Fruit fly (Drosophila melanogaster) whole organism, embryonic: Measurements from ENCODE around the gene CG13894.

Experiments
- ATbp ChIP-seq: fragments of 200-800 bp; sonication (Bioruptor generic); optimal IDR thresholded peaks from 2 replicates; lab custom pipeline; 2017; ENCODE audit warnings: missing biosample characterization, mild to moderate bottlenecking, missing genetic modification characterization, missing genetic modification reagents
- Adf1 ChIP-seq: fragments of 200-800 bp; sonication (Bioruptor generic); IDR thresholded peaks from 2 replicates; pipeline ENCODE4 v1.3.6; 2022; ENCODE audit warnings: missing biosample characterization, missing genetic modification characterization
- CG13287 ChIP-seq: fragments of 200-800 bp; sonication (Bioruptor generic); IDR thresholded peaks from 2 replicates; pipeline ENCODE4 v1.3.6; 2022; ENCODE audit warnings: missing biosample characterization, missing genetic modification characterization; ENCODE audit not compliant: partially characterized antibody
- CG13424 ChIP-seq: fragments of 200-800 bp; sonication (Bioruptor generic); optimal IDR thresholded peaks from 2 replicates; lab custom pipeline; 2019; ENCODE audit warnings: missing biosample characterization, mild to moderate bottlenecking, missing genetic modification characterization, moderate library complexity
- CG13894 ChIP-seq: fragments of 200-800 bp; sonication (Bioruptor generic); optimal IDR thresholded peaks from 3 replicates; lab custom pipeline; 2018; ENCODE audit warnings: missing biosample characterization, mild to moderate bottlenecking, missing genetic modification characterization, moderate library complexity
- CG14050 ChIP-seq: fragments of 200-800 bp; sonication (Bioruptor generic); IDR thresholded peaks from 3 replicates; pipeline ENCODE4 v1.3.6; 2022; ENCODE audit warnings: missing biosample characterization, missing genetic modification characterization
- CG15269 ChIP-seq: fragments of 200-800 bp; sonication (Bioruptor generic); optimal IDR thresholded peaks from 2 replicates; lab custom pipeline; 2018; ENCODE audit warnings: missing biosample characterization, mild to moderate bottlenecking, missing genetic modification characterization, moderate library complexity
- CG17328 ChIP-seq: fragments of 200-800 bp; sonication (Bioruptor generic); IDR thresholded peaks from 2 replicates; pipeline ENCODE4 v1.3.6; 2022; ENCODE audit warnings: missing biosample characterization, missing genetic modification characterization
- CG17912 ChIP-seq: fragments of 200-800 bp; sonication (Bioruptor generic); optimal IDR thresholded peaks from 2 replicates; lab custom pipeline; 2018; ENCODE audit warnings: missing biosample characterization, mild to moderate bottlenecking, missing genetic modification characterization
- CG2116 ChIP-seq: fragments of 200-800 bp; sonication (Bioruptor generic); optimal IDR thresholded peaks from 3 replicates; lab custom pipeline; 2018; ENCODE audit warnings: missing biosample characterization, mild to moderate bottlenecking, missing genetic modification characterization
- CG2199 ChIP-seq: fragments of 200-800 bp; sonication (Bioruptor generic); IDR thresholded peaks from 3 replicates; pipeline ENCODE4 v1.3.6; 2022; ENCODE audit warnings: missing biosample characterization, missing genetic modification characterization
- CG2875 ChIP-seq: fragments of 200-800 bp; sonication (Bioruptor generic); optimal IDR thresholded peaks from 2 replicates; lab custom pipeline; 2017; ENCODE audit warnings: missing biosample characterization, mild to moderate bottlenecking, missing genetic modification characterization, missing genetic modification reagents
- CG3847 ChIP-seq: fragments of 200-800 bp; sonication (Bioruptor generic); IDR thresholded peaks from 2 replicates; pipeline ENCODE4 v1.3.6; 2022; ENCODE audit warnings: missing biosample characterization, missing genetic modification characterization
- CG43689 ChIP-seq: fragments of 200-800 bp; sonication (Bioruptor generic); IDR thresholded peaks from 2 replicates; pipeline ENCODE4 v1.3.6; 2022; ENCODE audit warnings: missing biosample characterization, missing genetic modification characterization
- CG6175 ChIP-seq: fragments of 200-800 bp; sonication (Bioruptor generic); IDR thresholded peaks from 3 replicates; pipeline ENCODE4 v1.3.6; 2022; ENCODE audit warnings: missing biosample characterization, missing genetic modification characterization
- CG6254 ChIP-seq: fragments of 200-800 bp; sonication (Bioruptor generic); optimal IDR thresholded peaks from 3 replicates; lab custom pipeline; 2017; ENCODE audit warnings: mild to moderate bottlenecking, missing biosample characterization, missing genetic modification reagents, missing genetic modification characterization
- CG9817 ChIP-seq: fragments of 200-800 bp; sonication (Bioruptor generic); optimal IDR thresholded peaks from 2 replicates; lab custom pipeline; 2018; ENCODE audit warnings: missing biosample characterization, mild to moderate bottlenecking, missing genetic modification characterization, moderate library complexity
- CG9932 ChIP-seq: fragments of 200-800 bp; sonication (Bioruptor generic); IDR thresholded peaks from 2 replicates; pipeline ENCODE4 v1.3.6; 2022; ENCODE audit warnings: missing biosample characterization, missing genetic modification characterization
- Dad ChIP-seq: fragments of 200-800 bp; sonication (Bioruptor generic); optimal IDR thresholded peaks from 3 replicates; lab custom pipeline; 2016; ENCODE audit warnings: missing biosample characterization, missing genetic modification characterization
- Drgx ChIP-seq: fragments of 200-800 bp; sonication (Bioruptor generic); IDR thresholded peaks from 2 replicates; pipeline ENCODE4 v1.3.6; 2022; ENCODE audit warnings: missing biosample characterization, missing genetic modification characterization
- H15 ChIP-seq: fragments of 200-800 bp; sonication (Bioruptor generic); IDR thresholded peaks from 3 replicates; pipeline ENCODE4 v1.3.6; 2022; ENCODE audit warnings: missing biosample characterization, missing genetic modification characterization
- HHEX ChIP-seq: fragments of 200-800 bp; sonication (Bioruptor generic); optimal IDR thresholded peaks from 3 replicates; lab custom pipeline; 2017; ENCODE audit warnings: missing biosample characterization, mild to moderate bottlenecking, missing genetic modification characterization, missing genetic modification reagents
- Med ChIP-seq: fragments of 200-800 bp; sonication (Bioruptor generic); peaks from one replicate; lab custom pipeline; 2016; ENCODE audit warnings: missing biosample characterization, missing genetic modification characterization, mild to moderate bottlenecking, inconsistent platforms, moderate library complexity
- Sox102F ChIP-seq: fragments of 200-800 bp; sonication (Bioruptor generic); optimal IDR thresholded peaks from 2 replicates; lab custom pipeline; 2018; ENCODE audit warnings: missing biosample characterization, mild to moderate bottlenecking, missing genetic modification characterization, moderate library complexity
- Usf ChIP-seq: fragments of 200-800 bp; sonication (Bioruptor generic); optimal IDR thresholded peaks from 2 replicates; lab custom pipeline; 2017; ENCODE audit warnings: missing genotype, missing biosample characterization, missing genetic modification characterization
- Xrp1 ChIP-seq: fragments of 200-800 bp; sonication (Bioruptor generic); IDR thresholded peaks from 2 replicates; pipeline ENCODE4 v1.3.6; 2022; ENCODE audit warnings: missing biosample characterization, missing genetic modification characterization
- ci ChIP-seq: fragments of 200-800 bp; sonication (Bioruptor generic); IDR thresholded peaks from 3 replicates; pipeline ENCODE4 v1.3.6; 2022; ENCODE audit warnings: missing biosample characterization, missing genetic modification characterization
- crol ChIP-seq: fragments of 200-800 bp; sonication (Bioruptor generic); IDR thresholded peaks from 2 replicates; pipeline ENCODE4 v1.3.6; 2022; ENCODE audit warnings: missing biosample characterization, missing genetic modification characterization
- eve ChIP-seq, 2 experiments: fragments of >200 bp; optimal IDR thresholded peaks; 2 replicates each; lab custom pipeline; 2017; ENCODE audit warnings: missing biosample characterization in 2 of 2, missing genetic modification characterization in 2 of 2
- gcm ChIP-seq: fragments of 200-800 bp; sonication (Bioruptor generic); optimal IDR thresholded peaks from 2 replicates; lab custom pipeline; 2019; ENCODE audit warnings: missing biosample characterization, mild to moderate bottlenecking, missing genetic modification characterization, moderate library complexity
- gro ChIP-seq: fragments of 200-800 bp; sonication (Bioruptor generic); optimal IDR thresholded peaks from 2 replicates; lab custom pipeline; 2016; ENCODE audit warnings: missing biosample characterization, missing genetic modification characterization
- kni ChIP-seq: fragments of 200-800 bp; sonication (Bioruptor generic); optimal IDR thresholded peaks from 3 replicates; lab custom pipeline; 2017; ENCODE audit warnings: mild to moderate bottlenecking, missing biosample characterization, missing genetic modification reagents, missing genetic modification characterization
- lab ChIP-seq: fragments of 200-800 bp; sonication (Bioruptor generic); optimal IDR thresholded peaks from 3 replicates; lab custom pipeline; 2017; ENCODE audit warnings: missing biosample characterization, missing genetic modification characterization, mild to moderate bottlenecking, moderate library complexity, missing genetic modification reagents
- lbe ChIP-seq: fragments of 200-800 bp; sonication (Bioruptor generic); optimal IDR thresholded peaks from 2 replicates; lab custom pipeline; 2016; ENCODE audit warnings: missing biosample characterization, mild to moderate bottlenecking, missing genetic modification characterization
- lilli ChIP-seq: fragments of 200-800 bp; sonication (Bioruptor generic); optimal IDR thresholded peaks from 3 replicates; lab custom pipeline; 2016; ENCODE audit warnings: missing biosample characterization, missing genetic modification characterization
- lov ChIP-seq, 2 experiments: fragments of 200-800 bp in 1 of 2; fragments of >200 bp in 1 of 2; sonication (Bioruptor generic) in 1 of 2; IDR thresholded peaks in 1 of 2; optimal IDR thresholded peaks in 1 of 2; 2 replicates in 1 of 2; 3 replicates in 1 of 2; pipeline versions ENCODE4 v1.3.6 to Lab custom; 2017 to 2022; ENCODE audit warnings: missing biosample characterization in 1 of 2, missing genetic modification characterization in 1 of 2
- otp ChIP-seq: fragments of 200-800 bp; sonication (Bioruptor generic); IDR thresholded peaks from 3 replicates; pipeline ENCODE4, ENCODE4 v1.3.6; 2022; ENCODE audit warnings: missing biosample characterization, missing genetic modification characterization
- pb ChIP-seq: fragments of 200-800 bp; sonication (Bioruptor generic); optimal IDR thresholded peaks from 3 replicates; lab custom pipeline; 2016; ENCODE audit warnings: missing biosample characterization, missing genetic modification characterization
- prd ChIP-seq, 3 experiments: fragments of >200 bp in 2 of 3; fragments of 200-800 bp in 1 of 3; sonication (Bioruptor generic) in 1 of 3; optimal IDR thresholded peaks in 2 of 3; IDR thresholded peaks in 1 of 3; 2 replicates in 2 of 3; 3 replicates in 1 of 3; pipeline versions ENCODE4 v1.3.6 to Lab custom; 2017 to 2022; ENCODE audit warnings: missing biosample characterization in 1 of 3, missing genetic modification characterization in 1 of 3
- row ChIP-seq: fragments of 200-800 bp; sonication (Bioruptor generic); IDR thresholded peaks from 3 replicates; pipeline ENCODE4 v1.3.6; 2022; ENCODE audit warnings: missing biosample characterization, missing genetic modification characterization
- sd ChIP-seq: fragments of 200-800 bp; sonication (Bioruptor generic); optimal IDR thresholded peaks from 3 replicates; lab custom pipeline; 2018; ENCODE audit warnings: missing biosample characterization, mild to moderate bottlenecking, missing genetic modification characterization, moderate library complexity
- slp2 ChIP-seq: fragments of 200-800 bp; sonication (Bioruptor generic); optimal IDR thresholded peaks from 2 replicates; lab custom pipeline; 2016; ENCODE audit warnings: missing biosample characterization, missing genetic modification characterization
- sqz ChIP-seq: fragments of 200-800 bp; sonication (Bioruptor generic); optimal IDR thresholded peaks from 3 replicates; lab custom pipeline; 2018; ENCODE audit warnings: missing biosample characterization, mild to moderate bottlenecking, missing genetic modification characterization
- sr ChIP-seq: fragments of 200-800 bp; sonication (Bioruptor generic); IDR thresholded peaks from 3 replicates; pipeline ENCODE4 v1.3.6; 2022; ENCODE audit warnings: missing biosample characterization, missing genetic modification characterization
- tin ChIP-seq: fragments of 200-800 bp; sonication (Bioruptor generic); optimal IDR thresholded peaks from 3 replicates; lab custom pipeline; 2016; ENCODE audit warnings: missing biosample characterization, missing genetic modification characterization
- trh ChIP-seq: fragments of 200-800 bp; sonication (Bioruptor generic); optimal IDR thresholded peaks from 2 replicates; lab custom pipeline; 2016; ENCODE audit warnings: missing biosample characterization, missing genetic modification characterization
- ttk ChIP-seq: fragments of 200-800 bp; sonication (Bioruptor generic); IDR thresholded peaks from 2 replicates; pipeline ENCODE4 v2.1.2; 2022; ENCODE audit warnings: missing biosample characterization, missing genetic modification characterization

The CG13894 gene

dm6 chr3L:737445-738116, 38.6 kb upstream of the CG13894 start:
- no peak for TF ChIP-seq HHEX (GFP tag; lab: Kevin White, UChicago)
- TF ChIP-seq CG14050 (GFP tag; lab: Robert Waterston, UW): no peak
- no peak for TF ChIP-seq CG43689
- no peak for TF ChIP-seq otp (GFP tag; lab: Robert Waterston, UW)
- TF ChIP-seq CG17912 (GFP tag; lab: Kevin White, UChicago): no peak
- no peak for TF ChIP-seq Usf (GFP tag; lab: Kevin White, UChicago)

- TF ChIP-seq sd (no peak), CG6175 (GFP tag; lab: Robert Waterston, UW) (peak; percentile 17; the same call in 1 of the 3 replicates), CG15269 (tag; lab: Kevin White, UChicago) (no peak), crol (GFP tag; lab: Robert Waterston, UW) (peak; percentile 60; the same call in 1 of the 2 replicates), slp2 (no peak), Drgx (no peak), CG13424 (tag; lab: Kevin White, UChicago) (no peak), lov (optimal IDR thresholded peaks at IDR 0.05; lab: Kevin White, UChicago) (no peak), lov (GFP tag; IDR thresholded peaks at IDR 0.05; lab: Robert Waterston, UW) (no peak), pb (no peak), CG2875 (GFP tag; lab: Kevin White, UChicago) (no peak), Sox102F (GFP tag; lab: Kevin White, UChicago) (no peak), trh (no peak), ttk (no peak), H15 (GFP tag; lab: Robert Waterston, UW) (no peak), row (GFP tag; lab: Robert Waterston, UW) (no peak), CG2199 (GFP tag; lab: Robert Waterston, UW) (peak; percentile 81; the same call in 1 of the 3 replicates), kni (GFP tag; lab: Kevin White, UChicago) (peak; percentile 61), sqz (peak; percentile 9), tin (GFP tag; lab: Kevin White, UChicago) (no peak), CG6254 (GFP tag; lab: Kevin White, UChicago) (peak; percentile 6), CG13894 (tag; lab: Kevin White, UChicago) (no peak), sr (peak; percentile 70; the same call in 2 of the 3 replicates), CG13287 (GFP tag; lab: Robert Waterston, UW) (no peak), ci (GFP tag; lab: Robert Waterston, UW) (peak; percentile 22; the same call in 1 of the 3 replicates), lilli (GFP tag; lab: Kevin White, UChicago) (no peak), CG3847 (no peak), CG17328 (GFP tag; lab: Robert Waterston, UW) (0 out of 2 replicates have a peak, but pooled peaks have one; percentile 8), prd (optimal IDR thresholded peaks at IDR 0.05; lab: Kevin White, UChicago) (no peak), prd (GFP tag; IDR thresholded peaks at IDR 0.05; lab: Robert Waterston, UW) (no peak)
Measured at dm6 chr3L:736542-737166, 37.7 kb upstream of the CG13894 start.

DNA sequence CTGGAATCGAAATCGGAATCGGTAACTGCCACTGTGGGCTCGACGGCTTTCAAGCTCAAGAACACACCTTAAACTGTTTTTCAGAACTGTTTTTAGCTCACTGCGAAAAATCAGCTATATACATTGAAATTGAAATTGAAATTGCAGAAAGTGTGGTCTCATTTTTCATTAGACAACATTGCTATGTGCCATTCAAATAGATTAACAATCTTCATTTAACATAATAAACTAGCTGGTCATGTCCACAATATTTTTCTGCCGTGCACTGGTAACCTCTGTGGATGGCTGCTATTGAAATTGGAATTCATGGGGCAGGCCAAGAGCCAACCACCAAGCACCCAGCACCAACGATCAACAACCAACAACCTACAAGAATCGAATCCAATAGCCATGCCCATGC, 37.0 kb upstream of the CG13894 start:
- TF ChIP-seq CG9817 (tag; lab: Kevin White, UChicago) (no peak), Adf1 (GFP tag; lab: Robert Waterston, UW) (no peak), CG17328 (GFP tag; lab: Robert Waterston, UW) (0 out of 2 replicates have a peak, but pooled peaks have one; percentile 26), Dad (GFP tag; lab: Kevin White, UChicago) (no peak), CG9932 (GFP tag; lab: Robert Waterston, UW) (no peak), lbe (GFP tag; lab: Kevin White, UChicago) (no peak), Med (GFP tag; lab: Kevin White, UChicago) (peak; percentile 57), lab (GFP tag; lab: Kevin White, UChicago) (no peak), gcm (GFP tag; lab: Kevin White, UChicago) (no peak), CG2116 (GFP tag; lab: Kevin White, UChicago) (no peak), ATbp (GFP tag; lab: Kevin White, UChicago) (no peak), gro (GFP tag; lab: Kevin White, UChicago) (no peak), lov (optimal IDR thresholded peaks at IDR 0.05; lab: Kevin White, UChicago) (no peak), lov (GFP tag; IDR thresholded peaks at IDR 0.05; lab: Robert Waterston, UW) (no peak), eve (GFP tag; optimal IDR thresholded peaks at IDR 0.05; lab: Kevin White, UChicago) (no peak), Xrp1 (peak; percentile 66)
